Worm (Caenorhabditis elegans): ENCODE results near the gene sre-51.

sre-51 gene

ce11 chrII:12268857-12269256, 42.8 kb upstream of the sre-51 start (continued):
- TF ChIP-seq unc-98 (GFP tag; IDR thresholded peaks at IDR 0.05) (peak; percentile 50; the same call in 1 of the 2 replicates), hlh-17 (GFP tag; optimal IDR thresholded peaks at IDR 0.05; ENCODE audit: borderline replicate concordance) (no peak), unc-130 (tag; optimal IDR thresholded peaks at IDR 0.05) (no peak), lsy-2 (tag; optimal IDR thresholded peaks at IDR 0.05) (peak; percentile 31 to 43)

ce11 chrII:12274944-12275343, 36.7 kb upstream of the sre-51 start, which contains the start of gene Y57A10A.27:
TSS of gene Y57A10A.27 (minus strand) at chrII:12275044.
- no peak for TF ChIP-seq jun-1 (tag; optimal IDR thresholded peaks at IDR 0.05)
- TF ChIP-seq lin-14 (GFP tag; optimal IDR thresholded peaks at IDR 0.05) = no peak
- no peak for TF ChIP-seq hlh-17 (GFP tag; optimal IDR thresholded peaks at IDR 0.05; ENCODE audit: borderline replicate concordance)
- TF ChIP-seq unc-98 (GFP tag; IDR thresholded peaks at IDR 0.05) = no peak
- no peak for TF ChIP-seq egl-13 (tag; optimal IDR thresholded peaks at IDR 0.05)
- no peak for TF ChIP-seq blmp-1 (tag; optimal IDR thresholded peaks at IDR 0.05)
- no peak for TF ChIP-seq fkh-8 (tag; optimal IDR thresholded peaks at IDR 0.05)
- TF ChIP-seq sup-37 (GFP tag; optimal IDR thresholded peaks at IDR 0.05) = no peak
- no peak for TF ChIP-seq xbp-1 (tag; optimal IDR thresholded peaks at IDR 0.05)
- no peak for TF ChIP-seq sox-4 (tag; optimal IDR thresholded peaks at IDR 0.05)
- no peak for TF ChIP-seq fkh-10 (GFP tag; optimal IDR thresholded peaks at IDR 0.05)

DNA sequence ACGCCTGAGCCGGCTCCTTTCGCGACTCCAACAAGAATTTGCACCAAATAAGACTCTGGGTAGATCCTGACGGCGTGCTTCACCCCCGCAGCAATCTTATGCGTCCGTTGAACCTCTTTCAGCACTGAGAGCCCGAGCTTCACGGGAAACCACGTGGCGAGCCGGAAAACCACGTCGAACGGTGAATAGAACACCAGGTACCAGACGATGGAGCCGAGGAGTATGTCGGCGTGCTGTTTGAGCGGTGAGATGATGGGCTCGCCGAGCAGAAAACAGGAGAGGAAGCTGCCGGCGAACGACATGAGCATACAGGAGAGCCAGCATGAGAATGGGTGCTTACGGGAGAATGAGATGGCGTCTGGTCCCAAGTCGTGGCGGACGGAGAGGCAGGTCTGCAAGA, 33.1 kb upstream of the sre-51 start:
- no peak for TF ChIP-seq unc-130 (tag; optimal IDR thresholded peaks at IDR 0.05)
- TF ChIP-seq grh-1 (GFP tag; IDR thresholded peaks at IDR 0.05) = no peak
- TF ChIP-seq fkh-10 (GFP tag; optimal IDR thresholded peaks at IDR 0.05) = no peak
- TF ChIP-seq unc-98 (GFP tag; IDR thresholded peaks at IDR 0.05) = no peak
- no peak for TF ChIP-seq nhr-47 (tag; optimal IDR thresholded peaks at IDR 0.05)
- TF ChIP-seq aha-1 (tag; optimal IDR thresholded peaks at IDR 0.05) = no peak
- TF ChIP-seq zag-1 (tag; optimal IDR thresholded peaks at IDR 0.05) = no peak
- TF ChIP-seq ceh-8 (GFP tag; optimal IDR thresholded peaks at IDR 0.05) = no peak
- no peak for TF ChIP-seq mep-1 (tag; optimal IDR thresholded peaks at IDR 0.05)

DNA sequence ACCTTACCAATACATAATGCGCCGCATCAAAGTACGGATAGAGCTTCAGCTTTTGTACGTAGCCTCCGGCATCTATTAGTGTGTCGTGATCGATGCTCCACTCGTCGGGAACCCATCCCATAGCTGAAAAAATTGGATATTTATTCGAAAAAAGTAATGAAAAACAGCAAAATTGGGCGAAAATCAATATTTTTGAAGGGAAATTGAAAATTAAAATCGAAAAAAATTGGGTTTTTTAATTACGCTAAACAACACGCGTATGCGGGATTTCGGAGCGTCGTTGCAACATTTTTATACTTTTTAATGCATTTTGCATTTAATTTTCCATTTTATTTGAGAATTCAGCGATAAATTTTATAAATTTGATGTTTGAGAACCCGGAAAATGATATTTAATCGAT, 32.4 kb upstream of the sre-51 start, which contains the start of the genes tric-1B.2 and Y57A10A.29:
Gene tric-1B.2, minus strand, starts transcription at position 129 of the 400 bp plus-strand sequence.
Gene Y57A10A.29, plus strand, starts transcription at position 303 of the 400 bp plus-strand sequence.
- TF ChIP-seq ceh-88 (GFP tag; IDR thresholded peaks at IDR 0.05) = no peak
- TF ChIP-seq dsc-1 (tag; optimal IDR thresholded peaks at IDR 0.05) = no peak
- TF ChIP-seq skn-1 (tag; optimal IDR thresholded peaks at IDR 0.05) = no peak
- no peak for TF ChIP-seq elt-3 (tag; optimal IDR thresholded peaks at IDR 0.05)
- peak in 1 of 2 experiments; percentile 21 for TF ChIP-seq lin-35 (GFP tag; optimal IDR thresholded peaks at IDR 0.05)
- TF ChIP-seq tlp-1 (tag; optimal IDR thresholded peaks at IDR 0.05) = no peak
- no peak for TF ChIP-seq hlh-17 (GFP tag; optimal IDR thresholded peaks at IDR 0.05; ENCODE audit: borderline replicate concordance)
- no peak for TF ChIP-seq sox-4 (tag; optimal IDR thresholded peaks at IDR 0.05)
- TF ChIP-seq isw-1 (GFP tag; IDR thresholded peaks at IDR 0.05) = no peak
- no peak for TF ChIP-seq alr-1 (tag; optimal IDR thresholded peaks at IDR 0.05; ENCODE audit: borderline replicate concordance)
- TF ChIP-seq mef-2 (tag; optimal IDR thresholded peaks at IDR 0.05) = no peak
- TF ChIP-seq unc-130 (tag; optimal IDR thresholded peaks at IDR 0.05) = no peak
- TF ChIP-seq dpl-1 (GFP tag; optimal IDR thresholded peaks at IDR 0.05) = peak in 1 of 3 experiments; percentile 32
- no peak for TF ChIP-seq efl-3 (GFP tag; optimal IDR thresholded peaks at IDR 0.05)
- peak; percentile 10 to 13 for TF ChIP-seq efl-1 (optimal IDR thresholded peaks at IDR 0.05)
- TF ChIP-seq efl-1 (GFP tag; optimal IDR thresholded peaks at IDR 0.05 in 1 of 2) = peak; percentile 23 to 29
- TF ChIP-seq unc-30 (tag; optimal IDR thresholded peaks at IDR 0.05) = no peak
- TF ChIP-seq lsy-2 (tag; optimal IDR thresholded peaks at IDR 0.05) = peak in 1 of 2 experiments; percentile 37

- TF ChIP-seq skn-1 (tag; optimal IDR thresholded peaks at IDR 0.05) (no peak), C04F5.9 (tag; optimal IDR thresholded peaks at IDR 0.05) (no peak), efl-1 (optimal IDR thresholded peaks at IDR 0.05) (no peak), efl-1 (GFP tag; optimal IDR thresholded peaks at IDR 0.05 in 1 of 2) (no peak), sox-4 (tag; optimal IDR thresholded peaks at IDR 0.05) (no peak), nhr-77 (tag; optimal IDR thresholded peaks at IDR 0.05) (no peak), ets-5 (GFP tag; IDR thresholded peaks at IDR 0.05) (no peak)
These were observed 31.3 kb upstream of the sre-51 start, which contains the start of gene ife-5 for ce11 chrII:12280360-12280759. TSS of gene ife-5 (plus strand) at chrII:12280660.

All from whole organism, L1 larva.